Fruit fly (Drosophila melanogaster) whole organism, larva: ENCODE results near the gene Cpr31A.

Experiments used
- noc ChIP-seq: fragments of 200-800 bp; sonication (Bioruptor generic); optimal IDR thresholded peaks from 3 replicates; lab custom pipeline; 2019; ENCODE audit warnings: missing biosample characterization, mild to moderate bottlenecking, missing genetic modification characterization, moderate library complexity

Gene Cpr31A

DNA sequence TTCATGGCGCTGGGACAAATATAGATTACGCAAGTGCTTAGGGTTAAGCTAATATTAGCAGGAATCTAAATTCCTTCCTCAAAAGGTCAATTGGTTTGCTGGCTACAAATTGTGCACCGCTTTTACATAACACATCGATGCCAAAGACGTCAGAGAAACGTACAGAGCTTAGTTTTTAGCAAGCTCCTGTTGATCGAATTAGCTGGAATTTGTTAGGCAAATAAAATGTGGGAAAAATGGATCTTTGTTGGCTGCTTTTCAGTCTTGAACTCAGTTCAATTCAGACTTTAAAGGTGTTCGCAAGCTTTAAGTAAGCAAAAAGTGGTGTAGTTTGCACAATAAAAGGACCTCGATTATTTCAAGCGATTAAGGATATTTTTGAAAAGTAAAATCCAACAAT is 39.8 kb downstream of the Cpr31A start, which contains the start of gene CG34109:
CG34109 (plus strand) TSS at position 301 of the 400 bp plus-strand sequence.
- TF ChIP-seq noc (tag; lab: Kevin White, UChicago): no peak

DNA sequence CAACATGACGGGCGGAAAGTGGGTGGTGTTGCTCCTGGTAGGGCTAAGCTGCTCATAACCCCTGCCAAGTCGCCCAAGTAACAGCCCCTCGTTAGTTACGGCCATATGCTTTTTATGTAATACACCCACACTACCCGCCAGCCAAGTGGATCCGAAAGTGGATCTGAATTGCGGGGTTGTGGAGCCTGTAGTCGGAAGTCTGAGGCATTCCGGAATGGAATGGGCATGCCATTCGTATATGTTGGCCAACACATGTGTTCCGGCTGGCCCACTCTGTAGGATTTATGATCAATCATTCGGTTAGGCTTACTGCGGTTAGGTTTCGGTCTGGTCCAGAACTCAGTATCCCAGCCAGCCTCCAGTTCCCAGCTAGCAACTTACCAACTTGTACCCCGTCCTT is 42.1 kb downstream of the Cpr31A start:
- no peak for TF ChIP-seq noc (tag; lab: Kevin White, UChicago)
